Fruit fly (Drosophila melanogaster) Kc167 (cell line): ENCODE data around the gene Mur2B.

Experiments
- Myc ChIP-seq: fragments of >200 bp; optimal IDR thresholded peaks from 2 replicates; lab custom pipeline; 2017; ENCODE audit warnings: missing external identifiers
- Sin3A ChIP-seq: fragments of >200 bp; optimal IDR thresholded peaks from 2 replicates; lab custom pipeline; 2018; ENCODE audit warnings: missing external identifiers
- h ChIP-seq: fragments of >200 bp; optimal IDR thresholded peaks from 3 replicates; lab custom pipeline; 2018; ENCODE audit warnings: missing external identifiers
- insv ChIP-seq: fragments of >200 bp; optimal IDR thresholded peaks from 3 replicates; lab custom pipeline; 2018; ENCODE audit warnings: missing external identifiers
- psq ChIP-seq: fragments of >200 bp; optimal IDR thresholded peaks from 2 replicates; lab custom pipeline; 2017; ENCODE audit warnings: missing external identifiers
- ttk ChIP-seq: sonication (Bioruptor generic); optimal IDR thresholded peaks from 2 replicates; lab custom pipeline; 2017; ENCODE audit warnings: missing external identifiers

The Mur2B gene

dm6 chrX:1668688-1669087, at the start of gene Mur2B:
Mur2B (minus strand) TSS chrX:1668788.
- TF ChIP-seq h (lab: Kevin White, UChicago) (no peak), psq (lab: Kevin White, UChicago) (no peak), Sin3A (lab: Kevin White, UChicago) (no peak), Myc (lab: Kevin White, UChicago) (no peak), ttk (lab: Kevin White, UChicago) (no peak), insv (lab: Kevin White, UChicago) (no peak)

dm6 chrX:1714874-1715273, 46.3 kb upstream of the Mur2B start:
- no peak for TF ChIP-seq h (lab: Kevin White, UChicago)

- TF ChIP-seq ttk (lab: Kevin White, UChicago) (no peak), h (lab: Kevin White, UChicago) (no peak), psq (lab: Kevin White, UChicago) (no peak)
These were observed 41.5 kb upstream of the Mur2B start, which contains the start of gene CG3795 for dm6 chrX:1710082-1710481. CG3795 (minus strand) TSS chrX:1710182.

dm6 chrX:1705929-1706328, 37.3 kb upstream of the Mur2B start:
- TF ChIP-seq insv (lab: Kevin White, UChicago), result no peak
- TF ChIP-seq h (lab: Kevin White, UChicago), result no peak
- no peak for TF ChIP-seq ttk (lab: Kevin White, UChicago)
- no peak for TF ChIP-seq psq (lab: Kevin White, UChicago)

dm6 chrX:1695529-1696410, 27.2 kb upstream of the Mur2B start, which contains the start of gene a6:
a6 (minus strand) TSS chrX:1695889.
- TF ChIP-seq insv (lab: Kevin White, UChicago), result no peak
- TF ChIP-seq ttk (lab: Kevin White, UChicago), result no peak
- no peak for TF ChIP-seq Myc (lab: Kevin White, UChicago)
- no peak for TF ChIP-seq psq (lab: Kevin White, UChicago)
- TF ChIP-seq Sin3A (lab: Kevin White, UChicago), result no peak
- no peak for TF ChIP-seq h (lab: Kevin White, UChicago)

dm6 chrX:1692553-1692952, 24.0 kb upstream of the Mur2B start, which contains the start of gene CG32809:
CG32809 (minus strand) TSS chrX:1692768.
- no peak for TF ChIP-seq Myc (lab: Kevin White, UChicago)
- no peak for TF ChIP-seq psq (lab: Kevin White, UChicago)
- TF ChIP-seq h (lab: Kevin White, UChicago), result no peak
- no peak for TF ChIP-seq ttk (lab: Kevin White, UChicago)
- no peak for TF ChIP-seq Sin3A (lab: Kevin White, UChicago)
- no peak for TF ChIP-seq insv (lab: Kevin White, UChicago)

dm6 chrX:1691475-1691874, 22.9 kb upstream of the Mur2B start:
- TF ChIP-seq psq (lab: Kevin White, UChicago) (no peak), Myc (lab: Kevin White, UChicago) (no peak), insv (lab: Kevin White, UChicago) (no peak), ttk (lab: Kevin White, UChicago) (no peak), Sin3A (lab: Kevin White, UChicago) (no peak)

- no peak for TF ChIP-seq Sin3A (lab: Kevin White, UChicago)
- no peak for TF ChIP-seq psq (lab: Kevin White, UChicago)
- no peak for TF ChIP-seq h (lab: Kevin White, UChicago)
- TF ChIP-seq insv (lab: Kevin White, UChicago), result no peak
- no peak for TF ChIP-seq ttk (lab: Kevin White, UChicago)
These were observed 17.7 kb upstream of the Mur2B start, which contains the start of gene b6 for dm6 chrX:1686305-1686704. b6 (plus strand) TSS chrX:1686624.

- TF ChIP-seq Sin3A (lab: Kevin White, UChicago) (no peak), Myc (lab: Kevin White, UChicago) (no peak), insv (lab: Kevin White, UChicago) (no peak)
These were observed 12.7 kb upstream of the Mur2B start, which contains the start of gene CG14797 for dm6 chrX:1681266-1681665. CG14797 (plus strand) TSS chrX:1681566.

dm6 chrX:1669840-1670239, 1.3 kb upstream of the Mur2B start:
- TF ChIP-seq Myc (lab: Kevin White, UChicago) (no peak), insv (lab: Kevin White, UChicago) (no peak), Sin3A (lab: Kevin White, UChicago) (no peak), h (lab: Kevin White, UChicago) (no peak), psq (lab: Kevin White, UChicago) (no peak), ttk (lab: Kevin White, UChicago) (no peak)

dm6 chrX:1669214-1669613, 626 bp upstream of the Mur2B start, which contains the start of the genes CG3740 and hfw:
CG3740 (minus strand) TSS chrX:1669297.
hfw (plus strand) TSS chrX:1669570.
- no peak for TF ChIP-seq h (lab: Kevin White, UChicago)
- TF ChIP-seq insv (lab: Kevin White, UChicago), result no peak
- no peak for TF ChIP-seq Sin3A (lab: Kevin White, UChicago)
- no peak for TF ChIP-seq Myc (lab: Kevin White, UChicago)
- TF ChIP-seq psq (lab: Kevin White, UChicago), result no peak
- TF ChIP-seq ttk (lab: Kevin White, UChicago), result no peak

- no peak for TF ChIP-seq h (lab: Kevin White, UChicago)
- no peak for TF ChIP-seq Sin3A (lab: Kevin White, UChicago)
- no peak for TF ChIP-seq psq (lab: Kevin White, UChicago)
- TF ChIP-seq insv (lab: Kevin White, UChicago), result no peak
- TF ChIP-seq ttk (lab: Kevin White, UChicago), result no peak
- no peak for TF ChIP-seq Myc (lab: Kevin White, UChicago)
These were observed 3.8 kb downstream of the Mur2B start, which contains the start of gene dor for dm6 chrX:1664836-1665235. dor (plus strand) TSS chrX:1665052.
